ENCODE assay signal across 3 worm cellular contexts in the genomic region with DNA sequence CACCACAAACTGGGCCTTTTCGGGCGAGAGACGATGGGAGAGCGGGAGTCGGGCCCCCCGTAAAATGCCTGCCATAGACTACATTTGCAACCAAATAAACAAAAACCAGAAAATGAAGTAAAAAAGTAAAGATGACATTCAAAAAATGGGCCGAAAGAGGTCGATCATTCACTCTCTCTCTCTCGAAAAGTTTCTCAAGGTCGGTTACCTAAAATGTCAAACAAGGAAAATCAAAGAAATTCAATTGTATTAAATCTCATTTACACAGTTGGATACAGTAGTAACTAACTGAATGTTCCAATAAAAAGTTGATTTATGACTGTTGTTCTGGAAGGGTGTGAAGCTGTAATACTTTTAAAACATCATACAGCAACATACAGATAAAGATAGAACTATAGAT.
TF ChIP-seq lines count a peak whose summit lies in the region.

No protein-coding gene starts in this region.

TF ChIP-seq in whole organism, L1 larva, 84 proteins besides CTCF, POLR2A, EP300 and RAD21:
- no peak for TF ChIP-seq mef-2 (tag; optimal IDR thresholded peaks at IDR 0.05; lab: Kevin White, UChicago)
- TF ChIP-seq ceh-63 (GFP tag; optimal IDR thresholded peaks at IDR 0.05; lab: Kevin White, UChicago), result no peak
- peak; percentile 40 for TF ChIP-seq lin-14 (GFP tag; optimal IDR thresholded peaks at IDR 0.05; lab: Kevin White, UChicago)
- TF ChIP-seq nhr-85 (tag; lab: Kevin White, UChicago), result peak; percentile 71
- peak; percentile 76 for TF ChIP-seq blmp-1 (tag; optimal IDR thresholded peaks at IDR 0.05; lab: Kevin White, UChicago)
- TF ChIP-seq Y116A8C.19 (tag; optimal IDR thresholded peaks at IDR 0.05; lab: Kevin White, UChicago; ENCODE audit: borderline replicate concordance), result no peak
- TF ChIP-seq ceh-88 (GFP tag; IDR thresholded peaks at IDR 0.05; lab: Robert Waterston, UW), result no peak
- no peak for TF ChIP-seq sox-4 (tag; optimal IDR thresholded peaks at IDR 0.05; lab: Kevin White, UChicago)
- TF ChIP-seq egl-13 (tag; optimal IDR thresholded peaks at IDR 0.05; lab: Kevin White, UChicago), result no peak
- TF ChIP-seq skn-1 (tag; optimal IDR thresholded peaks at IDR 0.05; lab: Kevin White, UChicago), result no peak
TF ChIP-seq in whole organism, L1 larva: peak in this region for 3.

TF ChIP-seq in whole organism, L2 larva, 48 proteins besides CTCF, POLR2A, EP300 and RAD21:
- TF ChIP-seq nhr-10 (tag; optimal IDR thresholded peaks at IDR 0.05; lab: Kevin White, UChicago) (no peak), nhr-25 (tag; optimal IDR thresholded peaks at IDR 0.05; lab: Kevin White, UChicago) (peak; percentile 9), unc-39 (tag; optimal IDR thresholded peaks at IDR 0.05; lab: Kevin White, UChicago) (no peak), mdl-1 (tag; optimal IDR thresholded peaks at IDR 0.05; lab: Kevin White, UChicago) (no peak), peb-1 (tag; optimal IDR thresholded peaks at IDR 0.05; lab: Kevin White, UChicago) (no peak), zag-1 (tag; optimal IDR thresholded peaks at IDR 0.05; lab: Kevin White, UChicago) (no peak), blmp-1 (tag; optimal IDR thresholded peaks at IDR 0.05; lab: Kevin White, UChicago; ENCODE audit: insufficient read depth) (peak; percentile 40), fos-1 (tag; optimal IDR thresholded peaks at IDR 0.05; lab: Kevin White, UChicago) (no peak), lin-39 (tag; optimal IDR thresholded peaks at IDR 0.05; lab: Kevin White, UChicago) (no peak), unc-55 (GFP tag; optimal IDR thresholded peaks at IDR 0.05; lab: Kevin White, UChicago) (no peak)

TF ChIP-seq in whole organism, L3 larva, 47 proteins besides CTCF, POLR2A, EP300 and RAD21:
- no peak for TF ChIP-seq zag-1 (tag; optimal IDR thresholded peaks at IDR 0.05; lab: Kevin White, UChicago)
- TF ChIP-seq nhr-67 (tag; optimal IDR thresholded peaks at IDR 0.05; lab: Kevin White, UChicago), result no peak
- no peak for TF ChIP-seq jun-1 (tag; optimal IDR thresholded peaks at IDR 0.05; lab: Kevin White, UChicago)
- no peak for TF ChIP-seq ceh-16 (tag; optimal IDR thresholded peaks at IDR 0.05; lab: Kevin White, UChicago)
- TF ChIP-seq nhr-25 (tag; optimal IDR thresholded peaks at IDR 0.05; lab: Kevin White, UChicago), result peak; percentile 27
- TF ChIP-seq unc-39 (tag; optimal IDR thresholded peaks at IDR 0.05; lab: Kevin White, UChicago), result no peak
- no peak for TF ChIP-seq nhr-12 (tag; optimal IDR thresholded peaks at IDR 0.05; lab: Kevin White, UChicago)
- no peak for TF ChIP-seq ceh-28 (tag; optimal IDR thresholded peaks at IDR 0.05; lab: Kevin White, UChicago)
